Fruit fly (Drosophila melanogaster): ENCODE results near the gene Top2.

- no peak for TF ChIP-seq kay (GFP tag; optimal IDR thresholded peaks at IDR 0.05)
- no peak for TF ChIP-seq HmgD (GFP tag; optimal IDR thresholded peaks at IDR 0.05)
- no peak for TF ChIP-seq Tbp (GFP tag; optimal IDR thresholded peaks at IDR 0.05)
- TF ChIP-seq crc (GFP tag; optimal IDR thresholded peaks at IDR 0.05), result no peak
- no peak for TF ChIP-seq CG7271 (tag; optimal IDR thresholded peaks at IDR 0.05)
- TF ChIP-seq B-H1 (GFP tag; IDR thresholded peaks at IDR 0.05), result no peak
- TF ChIP-seq jumu (GFP tag; optimal IDR thresholded peaks at IDR 0.05), result no peak
- TF ChIP-seq org-1 (GFP tag; optimal IDR thresholded peaks at IDR 0.05), result no peak
- TF ChIP-seq CG15011 (GFP tag; optimal IDR thresholded peaks at IDR 0.05), result no peak
Measured at dm6 chr2L:19418872-19419271, 34.4 kb downstream of the Top2 start, which contains the start of gene lectin-37Db.

Measured in whole organism, embryonic.